Fruit fly (Drosophila melanogaster) Kc167 (cell line): ENCODE results near the gene CG5863.

ENCODE experiments used
- Sin3A ChIP-seq: fragments of >200 bp; optimal IDR thresholded peaks from 2 replicates; lab custom pipeline; 2018; ENCODE audit warnings: missing external identifiers
- h ChIP-seq: fragments of >200 bp; optimal IDR thresholded peaks from 3 replicates; lab custom pipeline; 2018; ENCODE audit warnings: missing external identifiers
- ttk ChIP-seq: sonication (Bioruptor generic); optimal IDR thresholded peaks from 2 replicates; lab custom pipeline; 2017; ENCODE audit warnings: missing external identifiers

DNA sequence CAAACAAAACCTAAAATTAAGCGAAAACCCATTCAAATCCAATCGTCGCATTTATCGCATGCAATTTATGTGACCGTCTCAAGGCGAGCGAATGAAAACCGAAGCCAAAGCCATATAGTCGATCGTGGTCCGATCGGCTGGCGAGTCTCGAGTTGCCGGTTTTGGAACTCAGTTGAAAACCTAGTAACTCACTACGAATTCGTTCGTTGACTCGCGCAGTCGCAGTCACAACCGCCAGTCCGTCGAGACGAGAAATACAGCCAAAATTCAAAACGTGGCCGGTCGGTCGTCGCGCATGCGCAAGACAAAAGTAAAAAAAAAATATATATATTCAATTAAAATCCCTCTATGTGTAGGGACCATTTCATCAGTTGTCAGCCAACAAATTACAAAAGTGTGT, 31.2 kb upstream of the CG5863 start, which contains the start of gene lute:
- TF ChIP-seq ttk (lab: Kevin White, UChicago) (no peak), Sin3A (no peak), h (lab: Kevin White, UChicago) (no peak)
